Worm (Caenorhabditis elegans) whole organism, L3 larva: Measurements from ENCODE around the gene cthd-1.

ENCODE experiments used
- R02D3.7 ChIP-seq: fragments of 150-350 bp; optimal IDR thresholded peaks from 2 replicates; lab custom pipeline; 2014; ENCODE audit warnings: missing biosample characterization, missing genetic modification characterization
- elt-1 ChIP-seq: fragments of 150-350 bp; optimal IDR thresholded peaks from 2 replicates; lab custom pipeline; 2014; ENCODE audit warnings: missing biosample characterization, missing genetic modification characterization
- nhr-23 ChIP-seq: fragments of 150-350 bp; optimal IDR thresholded peaks from 2 replicates; lab custom pipeline; 2014; ENCODE audit warnings: missing biosample characterization, missing genetic modification reagents, missing genetic modification characterization
- skn-1 ChIP-seq: fragments of 150-350 bp; optimal IDR thresholded peaks from 2 replicates; lab custom pipeline; 2014; ENCODE audit warnings: missing biosample characterization, missing genetic modification characterization
- tbx-2 ChIP-seq: sonication (generic microtip); optimal IDR thresholded peaks from 2 replicates; lab custom pipeline; 2016; ENCODE audit warnings: mild to moderate bottlenecking, missing genetic modification characterization, missing compliant biosample characterization
- zag-1 ChIP-seq: fragments of 150-350 bp; optimal IDR thresholded peaks from 2 replicates; lab custom pipeline; 2014; ENCODE audit warnings: missing biosample characterization, missing genetic modification characterization

- no peak for TF ChIP-seq tbx-2
- no peak for TF ChIP-seq elt-1 (tag; lab: Kevin White, UChicago)
- TF ChIP-seq zag-1 (tag; lab: Kevin White, UChicago), result no peak
- no peak for TF ChIP-seq skn-1
- TF ChIP-seq R02D3.7 (tag; lab: Kevin White, UChicago), result no peak
- TF ChIP-seq nhr-23, result no peak
Observed at ce11 chrV:9692109-9692581, 14.1 kb downstream of the cthd-1 start, which contains the start of gene ztf-9.
